Worm (Caenorhabditis elegans) whole organism, L1 larva: ENCODE measurements around the gene R13H4.2.

Experiments
- C04F5.9 ChIP-seq: sonication (generic microtip); optimal IDR thresholded peaks from 2 replicates; lab custom pipeline; 2016; ENCODE audit warnings: missing genetic modification characterization, missing compliant biosample characterization
- C16A3.4 ChIP-seq: fragments of 150-350 bp; optimal IDR thresholded peaks from 2 replicates; lab custom pipeline; 2014; ENCODE audit warnings: missing biosample characterization, missing genetic modification characterization
- C34B4.2 ChIP-seq: sonication (generic microtip); optimal IDR thresholded peaks from 2 replicates; lab custom pipeline; 2017; ENCODE audit warnings: mild to moderate bottlenecking, missing genetic modification characterization, missing compliant biosample characterization
- F16B12.6 ChIP-seq: fragments of 150-350 bp; optimal IDR thresholded peaks from 2 replicates; lab custom pipeline; 2014; ENCODE audit warnings: missing biosample characterization, missing genetic modification characterization
- Y116A8C.19 ChIP-seq: sonication (generic microtip); optimal IDR thresholded peaks from 2 replicates; lab custom pipeline; 2016; ENCODE audit warnings: missing compliant biosample characterization, missing genetic modification characterization, borderline replicate concordance
- ceh-88 ChIP-seq: fragments of 200-800 bp; sonication (Bioruptor generic); IDR thresholded peaks from 2 replicates; pipeline ENCODE4 v1.3.6; 2022; ENCODE audit warnings: missing genetic modification characterization, missing compliant biosample characterization
- ceh-90 ChIP-seq: sonication (generic microtip); optimal IDR thresholded peaks from 2 replicates; lab custom pipeline; 2016; ENCODE audit warnings: missing genetic modification characterization, missing compliant biosample characterization
- ces-1 ChIP-seq: fragments of 150-350 bp; optimal IDR thresholded peaks from 2 replicates; lab custom pipeline; 2014; ENCODE audit warnings: missing biosample characterization, missing genetic modification reagents, missing genetic modification characterization
- dpl-1 ChIP-seq, 3 experiments: fragments of 150-350 bp in 2 of 3; sonication (generic microtip) in 1 of 3; optimal IDR thresholded peaks; 2 replicates each; lab custom pipeline; 2014 to 2017; ENCODE audit warnings: missing biosample characterization in 3 of 3, missing genetic modification characterization in 3 of 3, missing genetic modification reagents in 3 of 3
- dsc-1 ChIP-seq: sonication (generic microtip); optimal IDR thresholded peaks from 2 replicates; lab custom pipeline; 2016; ENCODE audit warnings: mild to moderate bottlenecking, missing genetic modification characterization, missing compliant biosample characterization
- efl-1 ChIP-seq, 4 experiments: fragments of 150-350 bp; optimal IDR thresholded peaks in 3 of 4; peaks in 1 of 4; 1 replicate in 1 of 4; 2 replicates in 3 of 4; lab custom pipeline; 2014; ENCODE audit warnings: missing biosample characterization in 2 of 4, missing genetic modification characterization in 2 of 4, missing genetic modification reagents in 2 of 4
- egl-13 ChIP-seq: sonication (generic microtip); optimal IDR thresholded peaks from 2 replicates; lab custom pipeline; 2016; ENCODE audit warnings: missing genotype, missing genetic modification reagents, missing genetic modification characterization, missing compliant biosample characterization
- elt-2 ChIP-seq: sonication (generic microtip); optimal IDR thresholded peaks from 2 replicates; lab custom pipeline; 2016; ENCODE audit warnings: missing genetic modification characterization, mild to moderate bottlenecking, inconsistent platforms, missing compliant biosample characterization, missing genetic modification reagents
- elt-3 ChIP-seq, 6 experiments: fragments of 150-350 bp in 1 of 6; sonication (generic microtip); optimal IDR thresholded peaks; 2 replicates each; lab custom pipeline; 2017 to 2018; ENCODE audit warnings: missing biosample characterization in 6 of 6, missing genetic modification characterization in 6 of 6, inconsistent platforms in 1 of 6
- fkh-8 ChIP-seq: sonication (generic microtip); optimal IDR thresholded peaks from 2 replicates; lab custom pipeline; 2016; ENCODE audit warnings: mild to moderate bottlenecking, missing genetic modification characterization, missing compliant biosample characterization
- fos-1 ChIP-seq: fragments of 150-350 bp; optimal IDR thresholded peaks from 2 replicates; lab custom pipeline; 2014; ENCODE audit warnings: missing biosample characterization, missing genetic modification characterization
- hlh-17 ChIP-seq: fragments of 200-800 bp; sonication (Bioruptor generic); optimal IDR thresholded peaks from 2 replicates; lab custom pipeline; 2018; ENCODE audit warnings: missing genetic modification characterization, mild to moderate bottlenecking, missing compliant biosample characterization, moderate library complexity, borderline replicate concordance
- jun-1 ChIP-seq: fragments of 150-350 bp; optimal IDR thresholded peaks from 2 replicates; lab custom pipeline; 2014; ENCODE audit warnings: missing biosample characterization, missing genetic modification reagents, missing genetic modification characterization
- lin-14 ChIP-seq: fragments of 200-800 bp; sonication (Bioruptor generic); optimal IDR thresholded peaks from 2 replicates; lab custom pipeline; 2018; ENCODE audit warnings: mild to moderate bottlenecking, missing genetic modification characterization, moderate library complexity, missing compliant biosample characterization
- lin-15B ChIP-seq: fragments of 150-350 bp; sonication (generic microtip); optimal IDR thresholded peaks from 3 replicates; lab custom pipeline; 2014; ENCODE audit warnings: missing biosample characterization, missing genetic modification characterization
- lin-35 ChIP-seq, 2 experiments: fragments of 150-350 bp; optimal IDR thresholded peaks; 2 replicates each; lab custom pipeline; 2014; ENCODE audit warnings: missing biosample characterization in 2 of 2, missing genetic modification characterization in 2 of 2, missing genetic modification reagents in 2 of 2
- lin-39 ChIP-seq: fragments of 150-350 bp; optimal IDR thresholded peaks from 2 replicates; lab custom pipeline; 2014; ENCODE audit warnings: missing biosample characterization, missing genetic modification reagents, missing genetic modification characterization
- mab-9 ChIP-seq: fragments of 200-800 bp; sonication (Bioruptor generic); IDR thresholded peaks from 2 replicates; pipeline ENCODE4 v1.3.6; 2022; ENCODE audit warnings: missing genetic modification reagents, missing genetic modification characterization, missing compliant biosample characterization
- nhr-11 ChIP-seq: fragments of 150-350 bp; optimal IDR thresholded peaks from 2 replicates; lab custom pipeline; 2014; ENCODE audit warnings: missing biosample characterization, missing genetic modification characterization
- nhr-20 ChIP-seq: sonication (generic microtip); optimal IDR thresholded peaks from 2 replicates; lab custom pipeline; 2016; ENCODE audit warnings: mild to moderate bottlenecking, missing genetic modification characterization, missing compliant biosample characterization
- nhr-28 ChIP-seq: fragments of 150-350 bp; optimal IDR thresholded peaks from 2 replicates; lab custom pipeline; 2014; ENCODE audit warnings: missing biosample characterization, missing genetic modification characterization
- nhr-47 ChIP-seq: sonication (generic microtip); optimal IDR thresholded peaks from 2 replicates; lab custom pipeline; 2016; ENCODE audit warnings: mild to moderate bottlenecking, missing genetic modification characterization, moderate library complexity, missing compliant biosample characterization
- nhr-71 ChIP-seq: sonication (generic microtip); optimal IDR thresholded peaks from 2 replicates; lab custom pipeline; 2016; ENCODE audit warnings: mild to moderate bottlenecking, missing genetic modification characterization, moderate library complexity, missing compliant biosample characterization
- nhr-84 ChIP-seq: sonication (generic microtip); optimal IDR thresholded peaks from 2 replicates; lab custom pipeline; 2017; ENCODE audit warnings: missing biosample characterization, missing genetic modification characterization
- nhr-85 ChIP-seq: sonication (generic microtip); peaks from one replicate; lab custom pipeline; 2016; ENCODE audit warnings: missing genetic modification characterization, inconsistent platforms, missing compliant biosample characterization
- pag-3 ChIP-seq: sonication (generic microtip); optimal IDR thresholded peaks from 2 replicates; lab custom pipeline; 2017; ENCODE audit warnings: missing genetic modification characterization, mild to moderate bottlenecking, missing compliant biosample characterization, antibody characterized with exemption, borderline replicate concordance; ENCODE audit not compliant: insufficient read depth
- rnt-1 ChIP-seq: sonication (generic microtip); optimal IDR thresholded peaks from 2 replicates; lab custom pipeline; 2016; ENCODE audit warnings: mild to moderate bottlenecking, missing genetic modification characterization, moderate library complexity, missing compliant biosample characterization
- skn-1 ChIP-seq: fragments of 150-350 bp; optimal IDR thresholded peaks from 2 replicates; lab custom pipeline; 2014; ENCODE audit warnings: missing biosample characterization, missing genetic modification characterization
- snu-23 ChIP-seq: sonication (generic microtip); optimal IDR thresholded peaks from 2 replicates; lab custom pipeline; 2016; ENCODE audit warnings: missing genetic modification characterization, missing compliant biosample characterization
- sox-4 ChIP-seq: sonication (generic microtip); optimal IDR thresholded peaks from 2 replicates; lab custom pipeline; 2016; ENCODE audit warnings: missing genetic modification characterization, missing compliant biosample characterization
- swsn-7 ChIP-seq: sonication (generic microtip); optimal IDR thresholded peaks from 2 replicates; lab custom pipeline; 2016; ENCODE audit warnings: missing genetic modification characterization, missing compliant biosample characterization
- unc-62 ChIP-seq: fragments of 150-350 bp; optimal IDR thresholded peaks from 2 replicates; lab custom pipeline; 2014; ENCODE audit warnings: missing biosample characterization, missing genetic modification reagents, missing genetic modification characterization
- unc-86 ChIP-seq: sonication (generic microtip); optimal IDR thresholded peaks from 2 replicates; lab custom pipeline; 2016; ENCODE audit warnings: missing genetic modification characterization, missing compliant biosample characterization
- unc-98 ChIP-seq: fragments of 200-800 bp; sonication (Bioruptor generic); IDR thresholded peaks from 2 replicates; pipeline ENCODE4 v1.3.6; 2022; ENCODE audit warnings: missing genetic modification characterization, missing compliant biosample characterization

The R13H4.2 gene

DNA sequence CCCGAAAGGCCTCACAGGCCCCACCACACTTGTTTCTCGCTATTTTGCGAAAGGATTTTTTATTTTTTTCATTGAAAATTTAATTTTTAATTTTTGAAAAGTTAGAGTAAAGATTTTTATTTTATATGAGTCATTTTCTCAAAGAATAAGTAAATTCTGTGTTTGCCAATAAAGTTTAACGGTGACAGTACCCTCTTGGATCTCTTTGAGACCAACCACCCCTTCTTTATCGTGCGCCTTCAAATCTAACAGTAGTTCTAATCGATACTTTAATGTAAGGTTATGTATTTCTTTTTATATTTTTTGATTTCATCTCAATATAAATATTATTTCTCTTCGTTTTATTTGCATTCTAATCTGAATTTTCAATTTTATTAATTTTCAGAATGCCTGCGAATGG, 9.3 kb downstream of the R13H4.2 start, which contains the start of gene hmp-1:
Gene hmp-1, plus strand, starts transcription at position 380 of the 400 bp plus-strand sequence.
- TF ChIP-seq efl-1 (optimal IDR thresholded peaks at IDR 0.05; lab: Kevin White, UChicago) = no peak
- TF ChIP-seq efl-1 (GFP tag; optimal IDR thresholded peaks at IDR 0.05 in 1 of 2; lab: Kevin White, UChicago) = peak in 1 of 2 experiments; percentile 38
- TF ChIP-seq C34B4.2 = no peak
- TF ChIP-seq, all 84 proteins: peak for 1

DNA sequence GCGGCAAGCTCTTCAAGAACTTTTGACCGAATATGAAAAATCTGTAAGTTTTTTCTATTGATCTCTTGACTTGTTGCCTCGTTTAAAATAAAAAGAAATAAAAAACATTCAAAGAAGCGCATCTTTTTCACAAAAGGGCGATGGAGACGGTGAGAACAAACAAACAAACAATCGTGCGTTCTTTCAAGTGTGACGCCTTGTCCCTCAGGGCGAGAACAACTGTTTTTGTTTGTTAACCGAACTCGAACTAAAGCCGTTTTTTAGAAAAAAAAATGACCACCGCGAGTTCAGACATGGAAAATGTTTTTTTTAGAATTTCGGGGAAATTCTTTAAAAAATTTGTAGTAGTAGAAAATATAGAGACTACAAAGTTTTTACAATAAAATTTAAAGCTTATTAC, 10.8 kb downstream of the R13H4.2 start:
- TF ChIP-seq nhr-84 = no peak
- TF ChIP-seq nhr-28 (tag; lab: Kevin White, UChicago) = no peak
- no peak for TF ChIP-seq unc-62 (GFP tag; lab: Kevin White, UChicago)
- no peak for TF ChIP-seq ceh-88 (GFP tag; lab: Robert Waterston, UW)
- no peak for TF ChIP-seq fos-1 (tag; lab: Kevin White, UChicago)
- no peak for TF ChIP-seq jun-1
- TF ChIP-seq pag-3 (tag; lab: Kevin White, UChicago) = no peak
- no peak for TF ChIP-seq lin-15B
- TF ChIP-seq nhr-11 = no peak
- TF ChIP-seq ces-1 = no peak
- TF ChIP-seq unc-98 (GFP tag; lab: Robert Waterston, UW) = no peak
- TF ChIP-seq ceh-90 = no peak
- no peak for TF ChIP-seq snu-23 (GFP tag; lab: Kevin White, UChicago)
- TF ChIP-seq dpl-1 (GFP tag; optimal IDR thresholded peaks at IDR 0.05; lab: Kevin White, UChicago) = no peak
- no peak for TF ChIP-seq C04F5.9
- TF ChIP-seq nhr-85 (tag; lab: Kevin White, UChicago) = no peak

DNA sequence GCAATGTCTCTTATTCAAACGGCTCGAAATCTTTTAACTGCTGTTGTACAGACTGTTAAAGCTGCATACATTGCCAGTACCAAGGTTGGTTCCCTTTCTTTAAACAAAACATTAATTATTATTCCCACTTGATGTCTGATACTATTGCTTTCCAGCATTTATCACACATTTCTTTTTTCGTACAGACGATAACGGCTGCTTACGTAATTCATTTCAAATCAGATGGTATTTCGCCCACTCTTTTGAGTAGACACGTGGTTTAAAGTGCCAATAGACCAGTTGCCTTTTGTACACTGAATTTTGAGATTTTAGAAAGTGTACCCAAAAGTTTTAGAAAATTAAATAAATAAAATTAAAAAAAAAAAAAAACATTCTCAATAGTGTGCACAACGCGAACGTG, 13.2 kb downstream of the R13H4.2 start:
- TF ChIP-seq nhr-20 (tag; lab: Kevin White, UChicago) (peak; percentile 17), C16A3.4 (tag; lab: Kevin White, UChicago) (no peak), dsc-1 (no peak), sox-4 (tag; lab: Kevin White, UChicago) (no peak), mab-9 (GFP tag; lab: Robert Waterston, UW) (no peak), elt-2 (peak; percentile 72), lin-35 (GFP tag; optimal IDR thresholded peaks at IDR 0.05; lab: Kevin White, UChicago) (peak in 1 of 2 experiments; percentile 53)

ce11 chrV:11852305-11852704, 16.1 kb downstream of the R13H4.2 start:
- TF ChIP-seq F16B12.6 (tag; lab: Kevin White, UChicago) (no peak), lin-14 (peak; percentile 24), efl-1 (optimal IDR thresholded peaks at IDR 0.05; lab: Kevin White, UChicago) (no peak), efl-1 (GFP tag; optimal IDR thresholded peaks at IDR 0.05 in 1 of 2; lab: Kevin White, UChicago) (peak in 1 of 2 experiments; percentile 83), nhr-47 (peak; percentile 34), egl-13 (tag; lab: Kevin White, UChicago) (no peak), fkh-8 (peak; percentile 60)
- TF ChIP-seq, all 84 proteins: peak for 4

DNA sequence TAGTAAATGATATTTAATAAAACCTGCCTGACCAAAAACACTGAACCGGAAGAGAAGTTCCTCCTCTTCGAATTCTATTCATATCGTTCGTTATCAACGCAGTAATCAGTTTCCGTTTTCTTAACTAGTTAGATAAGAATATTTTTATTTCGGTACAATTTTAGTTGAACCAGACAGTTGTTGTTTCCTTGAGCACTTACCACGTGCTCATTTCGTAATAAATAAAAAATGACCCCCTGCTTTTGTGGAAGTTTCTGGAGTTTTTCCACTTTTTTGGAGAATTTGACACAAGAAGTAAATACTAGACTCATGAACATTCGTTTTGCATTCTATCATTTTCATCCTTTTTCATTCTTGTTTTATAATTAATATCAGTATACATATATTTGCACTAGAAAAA, 17.5 kb downstream of the R13H4.2 start:
- no peak for TF ChIP-seq hlh-17 (GFP tag; lab: Kevin White, UChicago)
- TF ChIP-seq ces-1 = no peak
- TF ChIP-seq nhr-71 (tag; lab: Kevin White, UChicago) = peak; percentile 28
- peak; percentile 30 for TF ChIP-seq skn-1 (tag; lab: Kevin White, UChicago)
- no peak for TF ChIP-seq rnt-1
- no peak for TF ChIP-seq fkh-8
- TF ChIP-seq elt-3 (tag; optimal IDR thresholded peaks at IDR 0.05; lab: Kevin White, UChicago) = no peak
- TF ChIP-seq lin-35 (GFP tag; optimal IDR thresholded peaks at IDR 0.05; lab: Kevin White, UChicago) = peak in 1 of 2 experiments; percentile 5
- no peak for TF ChIP-seq jun-1
- TF ChIP-seq pag-3 (tag; lab: Kevin White, UChicago) = no peak
- no peak for TF ChIP-seq swsn-7
- TF ChIP-seq lin-39 = no peak
- no peak for TF ChIP-seq ceh-88 (GFP tag; lab: Robert Waterston, UW)
- TF ChIP-seq nhr-20 (tag; lab: Kevin White, UChicago) = no peak
- peak; percentile 40 for TF ChIP-seq lin-14
- TF ChIP-seq Y116A8C.19 (tag; lab: Kevin White, UChicago) = no peak
- peak; percentile 23 for TF ChIP-seq unc-86 (tag; lab: Kevin White, UChicago)
